Worm (Caenorhabditis elegans) whole organism, young adult: Measurements from ENCODE around the gene rft-2.

Experiments
- F39B2.1 ChIP-seq: fragments of 200-800 bp; sonication (Bioruptor generic); IDR thresholded peaks from 2 replicates; pipeline ENCODE4 v1.3.6; 2022; ENCODE audit warnings: missing genetic modification reagents, missing genetic modification characterization, missing compliant biosample characterization
- T07F8.4 ChIP-seq: sonication (generic microtip); optimal IDR thresholded peaks from 2 replicates; lab custom pipeline; 2016; ENCODE audit warnings: mild to moderate bottlenecking, missing genetic modification characterization, moderate library complexity, missing compliant biosample characterization
- Y53F4B.3 ChIP-seq: fragments of 200-800 bp; sonication (Bioruptor generic); IDR thresholded peaks from 2 replicates; pipeline ENCODE4 v1.3.6; 2022; ENCODE audit warnings: missing genetic modification reagents, missing genetic modification characterization, missing compliant biosample characterization
- Y67H2A.10 ChIP-seq: fragments of 200-800 bp; sonication (Bioruptor generic); conservative IDR thresholded peaks from 2 replicates; pipeline ENCODE4 v1.3.6; 2022; ENCODE audit warnings: missing genetic modification reagents, missing genetic modification characterization, missing compliant biosample characterization
- aptf-2 ChIP-seq: fragments of 200-800 bp; sonication (Bioruptor generic); conservative IDR thresholded peaks from 2 replicates; pipeline ENCODE4 v1.3.6; 2022; ENCODE audit warnings: missing genetic modification reagents, missing genetic modification characterization, missing compliant biosample characterization
- bed-1 ChIP-seq: fragments of 200-800 bp; sonication (Bioruptor generic); IDR thresholded peaks from 2 replicates; pipeline ENCODE4 v1.3.6; 2022; ENCODE audit warnings: missing genetic modification reagents, missing genetic modification characterization, missing compliant biosample characterization
- ceh-100 ChIP-seq: fragments of 200-800 bp; sonication (Bioruptor generic); IDR thresholded peaks from 2 replicates; pipeline ENCODE4 v1.3.6; 2022; ENCODE audit warnings: missing genetic modification reagents, missing genetic modification characterization, missing compliant biosample characterization
- dpff-1 ChIP-seq: sonication (generic microtip); optimal IDR thresholded peaks from 2 replicates; lab custom pipeline; 2017; ENCODE audit warnings: mild to moderate bottlenecking, missing genetic modification characterization, missing compliant biosample characterization
- egl-44 ChIP-seq: fragments of 200-800 bp; sonication (Bioruptor generic); IDR thresholded peaks from 2 replicates; pipeline ENCODE4 v1.3.6; 2022; ENCODE audit warnings: missing genetic modification reagents, missing genetic modification characterization, missing compliant biosample characterization
- him-1 ChIP-seq: sonication (generic microtip); optimal IDR thresholded peaks from 2 replicates; lab custom pipeline; 2016; ENCODE audit warnings: missing genotype, missing genetic modification reagents, missing genetic modification characterization, missing compliant biosample characterization
- hrde-1 ChIP-seq: sonication (generic microtip); optimal IDR thresholded peaks from 2 replicates; lab custom pipeline; 2016; ENCODE audit warnings: missing genetic modification characterization, mild to moderate bottlenecking, missing compliant biosample characterization, moderate library complexity, missing genotype, missing genetic modification reagents, borderline replicate concordance
- let-526 ChIP-seq: fragments of 200-800 bp; sonication (Bioruptor generic); IDR thresholded peaks from 2 replicates; pipeline ENCODE4 v1.3.6; 2022; ENCODE audit warnings: missing genetic modification reagents, missing genetic modification characterization, missing compliant biosample characterization
- mes-4 ChIP-seq: sonication (generic microtip); optimal IDR thresholded peaks from 2 replicates; lab custom pipeline; 2016; ENCODE audit warnings: missing genotype, missing genetic modification characterization, missing compliant biosample characterization
- nhr-80 ChIP-seq: sonication (generic microtip); optimal IDR thresholded peaks from 2 replicates; lab custom pipeline; 2016; ENCODE audit warnings: missing genetic modification characterization, missing compliant biosample characterization
- rcor-1 ChIP-seq: fragments of 200-800 bp; sonication (Bioruptor generic); IDR thresholded peaks from 2 replicates; pipeline ENCODE4 v1.3.6; 2022; ENCODE audit warnings: missing genetic modification reagents, missing genetic modification characterization, missing compliant biosample characterization
- rec-8 ChIP-seq, 2 experiments: sonication (generic microtip); optimal IDR thresholded peaks; 2 replicates each; lab custom pipeline; 2016; ENCODE audit warnings: mild to moderate bottlenecking in 2 of 2, missing genetic modification characterization in 2 of 2, missing genetic modification reagents in 2 of 2, missing genotype in 2 of 2, missing biosample characterization in 1 of 2, missing compliant biosample characterization in 1 of 2, moderate library complexity in 1 of 2
- rpc-1 ChIP-seq, 2 experiments: fragments of 150-350 bp in 1 of 2; sonication (generic microtip) in 1 of 2; optimal IDR thresholded peaks; 2 replicates each; lab custom pipeline; 2014 to 2018; ENCODE audit warnings: missing biosample characterization in 1 of 2, missing genetic modification characterization in 1 of 2, missing genetic modification reagents in 1 of 2, missing genotype in 1 of 2

rft-2 gene

DNA sequence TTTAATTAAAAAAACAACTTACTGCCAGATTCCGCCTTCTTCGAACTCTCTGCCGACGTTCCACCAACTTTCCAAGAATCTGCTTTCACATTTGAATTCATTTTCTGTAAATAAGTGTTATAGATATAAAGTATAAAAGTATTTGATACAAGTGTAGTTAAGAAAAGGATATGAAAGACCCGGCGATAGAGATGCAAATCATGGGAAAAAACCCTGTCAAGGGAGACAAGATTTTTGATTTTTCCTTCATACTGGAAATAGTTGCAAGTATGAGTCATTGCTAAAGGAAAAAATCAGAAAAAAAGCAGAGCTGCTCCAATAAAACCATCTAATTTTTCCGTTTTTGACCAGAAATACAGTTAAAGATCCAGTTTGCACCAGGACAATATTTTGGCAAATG lies 54.1 kb downstream of the rft-2 start, which contains the start of gene F13A2.3:
F13A2.3 (minus strand) TSS at position 101 of the 400 bp plus-strand sequence.
- TF ChIP-seq rec-8 (tag; optimal IDR thresholded peaks at IDR 0.05; lab: Kevin White, UChicago) = no peak
- TF ChIP-seq dpff-1 (tag; lab: Kevin White, UChicago) = no peak
- no peak for TF ChIP-seq T07F8.4 (tag; lab: Kevin White, UChicago)
- no peak for TF ChIP-seq F39B2.1 (GFP tag; lab: Robert Waterston, UW)
- TF ChIP-seq Y53F4B.3 (GFP tag; lab: Robert Waterston, UW) = no peak
- no peak for TF ChIP-seq aptf-2
- no peak for TF ChIP-seq ceh-100 (GFP tag; lab: Robert Waterston, UW)
- no peak for TF ChIP-seq bed-1 (GFP tag; lab: Robert Waterston, UW)
- TF ChIP-seq rcor-1 (GFP tag; lab: Robert Waterston, UW) = no peak
- TF ChIP-seq let-526 (GFP tag; lab: Robert Waterston, UW) = no peak
- TF ChIP-seq mes-4 (tag; lab: Kevin White, UChicago) = no peak
- TF ChIP-seq hrde-1 = no peak
- TF ChIP-seq rpc-1 (optimal IDR thresholded peaks at IDR 0.05; lab: Kevin White, UChicago) = no peak
- no peak for TF ChIP-seq rpc-1 (tag; optimal IDR thresholded peaks at IDR 0.05; lab: Kevin White, UChicago)
- no peak for TF ChIP-seq egl-44 (GFP tag; lab: Robert Waterston, UW)
- no peak for TF ChIP-seq Y67H2A.10 (GFP tag; lab: Robert Waterston, UW)
- TF ChIP-seq him-1 (tag; lab: Kevin White, UChicago) = no peak
- no peak for TF ChIP-seq nhr-80 (tag; lab: Kevin White, UChicago)
